Worm (Caenorhabditis elegans): ENCODE measurements around the gene Y66D12A.7.

DNA sequence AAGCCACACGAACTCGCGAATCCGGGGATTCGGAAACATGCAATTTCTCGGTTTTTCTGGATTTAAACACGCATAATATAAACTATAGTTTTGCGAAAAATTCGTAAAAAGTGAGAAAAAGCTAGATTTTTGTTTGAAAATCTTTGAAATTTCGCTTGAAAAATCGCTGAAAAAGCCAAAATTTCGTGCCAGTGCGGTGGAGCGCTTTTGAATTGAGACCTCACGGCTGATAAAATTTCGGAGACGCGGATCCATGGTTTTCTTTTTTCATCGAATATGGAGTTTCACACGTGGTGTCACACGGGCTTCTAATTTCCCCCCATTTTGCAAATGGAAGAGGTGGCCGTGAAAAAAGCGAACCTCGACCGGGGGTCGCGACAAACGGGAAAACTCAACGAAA is 10.0 kb upstream of the Y66D12A.7 start:
- TF ChIP-seq ama-1 (optimal IDR thresholded peaks at IDR 0.05), result no peak
- no peak for TF ChIP-seq tra-4 (tag; optimal IDR thresholded peaks at IDR 0.05)
- TF ChIP-seq aly-1 (tag; optimal IDR thresholded peaks at IDR 0.05), result no peak
- no peak for TF ChIP-seq flt-1 (GFP tag; IDR thresholded peaks at IDR 0.05)
- no peak for TF ChIP-seq B0310.2 (tag; optimal IDR thresholded peaks at IDR 0.05)
- no peak for TF ChIP-seq tbx-37 (GFP tag; conservative IDR thresholded peaks at IDR 0.05)
- TF ChIP-seq pes-1 (GFP tag; IDR thresholded peaks at IDR 0.05), result no peak
- TF ChIP-seq hmbx-1 (tag; optimal IDR thresholded peaks at IDR 0.05), result no peak
- no peak for TF ChIP-seq tbx-11 (GFP tag; IDR thresholded peaks at IDR 0.05)
- no peak for TF ChIP-seq sea-1 (GFP tag; conservative IDR thresholded peaks at IDR 0.05)
- TF ChIP-seq ets-7 (tag; optimal IDR thresholded peaks at IDR 0.05), result no peak
- no peak for TF ChIP-seq F13C5.2 (tag; optimal IDR thresholded peaks at IDR 0.05)
- no peak for TF ChIP-seq ceh-36 (tag; optimal IDR thresholded peaks at IDR 0.05)
- TF ChIP-seq scrt-1 (GFP tag; IDR thresholded peaks at IDR 0.05), result no peak
